Fruit fly (Drosophila melanogaster) whole organism, embryonic: Measurements from ENCODE around the gene ldbr.

ENCODE experiments used
- Awh ChIP-seq: fragments of 200-800 bp; sonication (Bioruptor generic); IDR thresholded peaks from 2 replicates; pipeline ENCODE4, ENCODE4 v1.3.6; 2022; ENCODE audit warnings: missing biosample characterization, missing genetic modification characterization
- Blimp-1 ChIP-seq: fragments of 200-800 bp; sonication (Bioruptor generic); optimal IDR thresholded peaks from 3 replicates; lab custom pipeline; 2018; ENCODE audit warnings: missing biosample characterization, missing genetic modification characterization, mild to moderate bottlenecking, moderate library complexity, missing genetic modification reagents
- CG10209 ChIP-seq: fragments of 200-800 bp; sonication (Bioruptor generic); optimal IDR thresholded peaks from 3 replicates; lab custom pipeline; 2017; ENCODE audit warnings: missing biosample characterization, mild to moderate bottlenecking, missing genetic modification characterization, missing genetic modification reagents
- CG10366 ChIP-seq: fragments of 200-800 bp; sonication (Bioruptor generic); IDR thresholded peaks from 2 replicates; pipeline ENCODE4 v1.3.6; 2022; ENCODE audit warnings: missing biosample characterization, missing genetic modification characterization
- CG10565 ChIP-seq: fragments of 200-800 bp; sonication (Bioruptor generic); optimal IDR thresholded peaks from 3 replicates; lab custom pipeline; 2016; ENCODE audit warnings: missing biosample characterization, mild to moderate bottlenecking, missing genetic modification characterization
- CG11696 ChIP-seq: fragments of 200-800 bp; sonication (Bioruptor generic); IDR thresholded peaks from 2 replicates; pipeline ENCODE4 v1.3.6; 2022; ENCODE audit warnings: missing biosample characterization, missing genetic modification characterization
- CG13296 ChIP-seq: fragments of 200-800 bp; sonication (Bioruptor generic); optimal IDR thresholded peaks from 3 replicates; lab custom pipeline; 2018; ENCODE audit warnings: missing biosample characterization, mild to moderate bottlenecking, missing genetic modification characterization
- CG14014 ChIP-seq: fragments of 200-800 bp; sonication (Bioruptor generic); IDR thresholded peaks from 2 replicates; pipeline ENCODE4 v1.3.6; 2022; ENCODE audit warnings: missing biosample characterization, missing genetic modification characterization
- CG15269 ChIP-seq: fragments of 200-800 bp; sonication (Bioruptor generic); optimal IDR thresholded peaks from 2 replicates; lab custom pipeline; 2018; ENCODE audit warnings: missing biosample characterization, mild to moderate bottlenecking, missing genetic modification characterization, moderate library complexity
- CG17802 ChIP-seq: fragments of 200-800 bp; sonication (Bioruptor generic); optimal IDR thresholded peaks from 2 replicates; lab custom pipeline; 2018; ENCODE audit warnings: missing biosample characterization, mild to moderate bottlenecking, missing genetic modification characterization, moderate library complexity
- CG18011 ChIP-seq: fragments of 200-800 bp; sonication (Bioruptor generic); optimal IDR thresholded peaks from 2 replicates; lab custom pipeline; 2017; ENCODE audit warnings: missing biosample characterization, missing genetic modification characterization, mild to moderate bottlenecking, moderate library complexity, missing genotype
- CG30020 ChIP-seq: fragments of 200-800 bp; optimal IDR thresholded peaks from 2 replicates; lab custom pipeline; 2019; ENCODE audit warnings: missing biosample characterization, mild to moderate bottlenecking, missing genetic modification characterization, moderate library complexity
- CG3281 ChIP-seq: fragments of 200-800 bp; sonication (Bioruptor generic); optimal IDR thresholded peaks from 3 replicates; lab custom pipeline; 2017; ENCODE audit warnings: missing biosample characterization, mild to moderate bottlenecking, missing genetic modification characterization
- CG33557 ChIP-seq: fragments of 200-800 bp; sonication (Bioruptor generic); optimal IDR thresholded peaks from 2 replicates; lab custom pipeline; 2019; ENCODE audit warnings: missing biosample characterization, mild to moderate bottlenecking, missing genetic modification characterization, moderate library complexity
- CG8765 ChIP-seq: fragments of 200-800 bp; sonication (Bioruptor generic); IDR thresholded peaks from 2 replicates; pipeline ENCODE4 v1.3.6; 2022; ENCODE audit warnings: missing biosample characterization, missing genetic modification characterization
- D19B ChIP-seq: fragments of 200-800 bp; sonication (Bioruptor generic); optimal IDR thresholded peaks from 2 replicates; lab custom pipeline; 2017; ENCODE audit warnings: missing biosample characterization, mild to moderate bottlenecking, missing genetic modification characterization
- Elba2 ChIP-seq: fragments of 200-800 bp; sonication (Bioruptor generic); optimal IDR thresholded peaks from 3 replicates; lab custom pipeline; 2016; ENCODE audit warnings: missing biosample characterization, missing genetic modification characterization
- Ets97D ChIP-seq: fragments of 200-800 bp; sonication (Bioruptor generic); optimal IDR thresholded peaks from 3 replicates; lab custom pipeline; 2016; ENCODE audit warnings: missing biosample characterization, missing genetic modification characterization
- Fer1 ChIP-seq: fragments of 200-800 bp; sonication (Bioruptor generic); optimal IDR thresholded peaks from 2 replicates; lab custom pipeline; 2017; ENCODE audit warnings: missing biosample characterization, mild to moderate bottlenecking, missing genetic modification characterization
- HLH4C ChIP-seq: fragments of 200-800 bp; sonication (Bioruptor generic); IDR thresholded peaks from 3 replicates; pipeline ENCODE4 v1.3.6; 2022; ENCODE audit warnings: missing biosample characterization, missing genetic modification characterization; ENCODE audit not compliant: partially characterized antibody
- HLHmδ ChIP-seq: fragments of 200-800 bp; sonication (Bioruptor generic); optimal IDR thresholded peaks from 2 replicates; lab custom pipeline; 2018; ENCODE audit warnings: missing biosample characterization, mild to moderate bottlenecking, missing genetic modification characterization, moderate library complexity
- HmgZ ChIP-seq: fragments of 200-800 bp; sonication (Bioruptor generic); optimal IDR thresholded peaks from 2 replicates; lab custom pipeline; 2018; ENCODE audit warnings: missing biosample characterization, mild to moderate bottlenecking, missing genetic modification characterization
- Meics ChIP-seq: fragments of 200-800 bp; sonication (Bioruptor generic); optimal IDR thresholded peaks from 2 replicates; lab custom pipeline; 2017; ENCODE audit warnings: missing biosample characterization, mild to moderate bottlenecking, missing genetic modification characterization
- Sox100B ChIP-seq: fragments of 200-800 bp; sonication (Bioruptor generic); optimal IDR thresholded peaks from 3 replicates; lab custom pipeline; 2018; ENCODE audit warnings: missing biosample characterization, mild to moderate bottlenecking, missing genetic modification characterization
- ac ChIP-seq: fragments of 200-800 bp; sonication (Bioruptor generic); optimal IDR thresholded peaks from 3 replicates; lab custom pipeline; 2017; ENCODE audit warnings: missing biosample characterization, mild to moderate bottlenecking, missing genetic modification characterization
- ase ChIP-seq: fragments of 200-800 bp; sonication (Bioruptor generic); IDR thresholded peaks from 3 replicates; pipeline ENCODE4 v1.3.6; 2022; ENCODE audit warnings: missing biosample characterization, missing genetic modification characterization
- cas ChIP-seq: fragments of 200-800 bp; sonication (Bioruptor generic); IDR thresholded peaks from 2 replicates; pipeline ENCODE4 v1.3.6; 2022; ENCODE audit warnings: missing biosample characterization, missing genetic modification characterization
- dimm ChIP-seq: fragments of 200-800 bp; sonication (Bioruptor generic); IDR thresholded peaks from 2 replicates; pipeline ENCODE4 v1.3.6; 2022; ENCODE audit warnings: missing biosample characterization, missing genetic modification characterization
- dpn ChIP-seq, 2 experiments: fragments of 200-800 bp; sonication (Bioruptor generic); optimal IDR thresholded peaks; 3 replicates each; lab custom pipeline; 2016; ENCODE audit warnings: missing biosample characterization in 2 of 2, missing genetic modification characterization in 2 of 2
- fru ChIP-seq: fragments of >200 bp; optimal IDR thresholded peaks from 2 replicates; lab custom pipeline; 2017
- gce ChIP-seq: fragments of 200-800 bp; sonication (Bioruptor generic); IDR thresholded peaks from 3 replicates; pipeline ENCODE4 v1.3.6; 2022; ENCODE audit warnings: missing biosample characterization, missing genetic modification characterization
- gcm ChIP-seq: fragments of 200-800 bp; sonication (Bioruptor generic); optimal IDR thresholded peaks from 2 replicates; lab custom pipeline; 2019; ENCODE audit warnings: missing biosample characterization, mild to moderate bottlenecking, missing genetic modification characterization, moderate library complexity
- gem ChIP-seq: fragments of 200-800 bp; sonication (Bioruptor generic); optimal IDR thresholded peaks from 2 replicates; lab custom pipeline; 2019; ENCODE audit warnings: missing biosample characterization, mild to moderate bottlenecking, missing genetic modification characterization, moderate library complexity
- grn ChIP-seq: fragments of 200-800 bp; sonication (Bioruptor generic); optimal IDR thresholded peaks from 3 replicates; lab custom pipeline; 2017; ENCODE audit warnings: missing biosample characterization, missing genetic modification characterization
- hb ChIP-seq: fragments of 200-800 bp; sonication (Bioruptor generic); IDR thresholded peaks from 3 replicates; pipeline ENCODE4 v1.3.6; 2022; ENCODE audit warnings: missing biosample characterization, missing genetic modification characterization; ENCODE audit not compliant: partially characterized antibody
- hbn ChIP-seq: fragments of 200-800 bp; sonication (Bioruptor generic); IDR thresholded peaks from 2 replicates; pipeline ENCODE4 v1.3.6; 2022; ENCODE audit warnings: missing biosample characterization, missing genetic modification characterization; ENCODE audit not compliant: partially characterized antibody
- ind ChIP-seq: fragments of 200-800 bp; sonication (Bioruptor generic); optimal IDR thresholded peaks from 3 replicates; lab custom pipeline; 2016; ENCODE audit warnings: missing biosample characterization, missing genetic modification characterization
- lbe ChIP-seq: fragments of 200-800 bp; sonication (Bioruptor generic); optimal IDR thresholded peaks from 2 replicates; lab custom pipeline; 2016; ENCODE audit warnings: missing biosample characterization, mild to moderate bottlenecking, missing genetic modification characterization
- oc ChIP-seq: fragments of 200-800 bp; sonication (Bioruptor generic); optimal IDR thresholded peaks from 2 replicates; lab custom pipeline; 2018; ENCODE audit warnings: missing biosample characterization, mild to moderate bottlenecking, missing genetic modification characterization, moderate library complexity
- org-1 ChIP-seq: fragments of 200-800 bp; sonication (Bioruptor generic); optimal IDR thresholded peaks from 2 replicates; lab custom pipeline; 2017; ENCODE audit warnings: missing biosample characterization, missing genetic modification characterization
- otp ChIP-seq: fragments of 200-800 bp; sonication (Bioruptor generic); IDR thresholded peaks from 3 replicates; pipeline ENCODE4, ENCODE4 v1.3.6; 2022; ENCODE audit warnings: missing biosample characterization, missing genetic modification characterization
- pfk ChIP-seq: fragments of 200-800 bp; sonication (Bioruptor generic); optimal IDR thresholded peaks from 2 replicates; lab custom pipeline; 2018; ENCODE audit warnings: missing biosample characterization, mild to moderate bottlenecking, missing genetic modification characterization, moderate library complexity
- phol ChIP-seq: fragments of 200-800 bp; sonication (Bioruptor generic); optimal IDR thresholded peaks from 3 replicates; lab custom pipeline; 2018; ENCODE audit warnings: missing biosample characterization, mild to moderate bottlenecking, missing genetic modification characterization, moderate library complexity
- row ChIP-seq: fragments of 200-800 bp; sonication (Bioruptor generic); IDR thresholded peaks from 3 replicates; pipeline ENCODE4 v1.3.6; 2022; ENCODE audit warnings: missing biosample characterization, missing genetic modification characterization
- sd ChIP-seq: fragments of 200-800 bp; sonication (Bioruptor generic); optimal IDR thresholded peaks from 3 replicates; lab custom pipeline; 2018; ENCODE audit warnings: missing biosample characterization, mild to moderate bottlenecking, missing genetic modification characterization, moderate library complexity
- slbo ChIP-seq: fragments of 200-800 bp; sonication (Bioruptor generic); IDR thresholded peaks from 2 replicates; pipeline ENCODE4 v1.3.6; 2022; ENCODE audit warnings: missing biosample characterization, missing genetic modification characterization
- slp2 ChIP-seq: fragments of 200-800 bp; sonication (Bioruptor generic); optimal IDR thresholded peaks from 2 replicates; lab custom pipeline; 2016; ENCODE audit warnings: missing biosample characterization, missing genetic modification characterization
- ttk ChIP-seq: fragments of 200-800 bp; sonication (Bioruptor generic); IDR thresholded peaks from 2 replicates; pipeline ENCODE4 v2.1.2; 2022; ENCODE audit warnings: missing biosample characterization, missing genetic modification characterization
- tup ChIP-seq: fragments of 200-800 bp; sonication (Bioruptor generic); optimal IDR thresholded peaks from 2 replicates; lab custom pipeline; 2016; ENCODE audit warnings: missing biosample characterization, mild to moderate bottlenecking, missing genetic modification characterization, moderate library complexity
- vfl ChIP-seq: fragments of 200-800 bp; sonication (Bioruptor generic); optimal IDR thresholded peaks from 2 replicates; lab custom pipeline; 2016; ENCODE audit warnings: missing biosample characterization, missing genetic modification characterization
- z ChIP-seq: fragments of 200-800 bp; sonication (Bioruptor generic); IDR thresholded peaks from 3 replicates; pipeline ENCODE4 v1.3.6; 2022; ENCODE audit warnings: missing biosample characterization, missing genetic modification characterization

ldbr gene

dm6 chr3L:8074944-8075343 lies 46.7 kb upstream of the ldbr start (continued):
- TF ChIP-seq HLHmδ (GFP tag; lab: Kevin White, UChicago), result no peak
- 0 out of 3 replicates have a peak, but pooled peaks have one; percentile 55 for TF ChIP-seq otp (GFP tag; lab: Robert Waterston, UW)
- TF ChIP-seq sd, result peak; percentile 67
- TF ChIP-seq vfl (GFP tag; lab: Kevin White, UChicago), result no peak
- no peak for TF ChIP-seq CG10366 (GFP tag; lab: Robert Waterston, UW)
- TF ChIP-seq CG15269, result peak; percentile 53
- no peak for TF ChIP-seq ttk (GFP tag; lab: Robert Waterston, UW)
- no peak for TF ChIP-seq CG10565 (GFP tag; lab: Kevin White, UChicago)
- no peak for TF ChIP-seq z
- no peak for TF ChIP-seq HmgZ (tag; lab: Kevin White, UChicago)
- no peak for TF ChIP-seq Blimp-1 (GFP tag; lab: Kevin White, UChicago)
- peak; percentile 11 for TF ChIP-seq Fer1 (GFP tag; lab: Kevin White, UChicago)
- no peak for TF ChIP-seq CG18011 (GFP tag; lab: Kevin White, UChicago)
- no peak for TF ChIP-seq pfk (GFP tag; lab: Kevin White, UChicago)
- no peak for TF ChIP-seq cas (GFP tag; lab: Robert Waterston, UW)
- TF ChIP-seq gcm, result no peak
- TF ChIP-seq, all 482 proteins: peak for 23

dm6 chr3L:8076160-8076559 lies 45.5 kb upstream of the ldbr start:
- TF ChIP-seq gce (GFP tag; lab: Robert Waterston, UW) (no peak), row (GFP tag; lab: Robert Waterston, UW) (peak; percentile 46; the same call in 2 of the 3 replicates), D19B (GFP tag; lab: Kevin White, UChicago) (no peak), CG13296 (GFP tag; lab: Kevin White, UChicago) (peak; percentile 10), Awh (no peak), oc (tag; lab: Kevin White, UChicago) (no peak), CG14014 (GFP tag; lab: Robert Waterston, UW) (no peak), CG10209 (GFP tag; lab: Kevin White, UChicago) (no peak), slbo (GFP tag; lab: Robert Waterston, UW) (peak; percentile 28; the same call in 1 of the 2 replicates), dimm (GFP tag; lab: Robert Waterston, UW) (no peak), CG3281 (peak; percentile 10), slp2 (no peak), grn (GFP tag; lab: Kevin White, UChicago) (no peak), HLH4C (GFP tag; lab: Robert Waterston, UW) (no peak), ind (peak; percentile 24), lbe (GFP tag; lab: Kevin White, UChicago) (no peak), hb (GFP tag; lab: Robert Waterston, UW) (no peak), CG18011 (GFP tag; lab: Kevin White, UChicago) (no peak), CG33557 (GFP tag; lab: Kevin White, UChicago) (no peak), CG11696 (GFP tag; lab: Robert Waterston, UW) (no peak), gem (peak; percentile 38), fru (lab: Kevin White, UChicago) (no peak), Elba2 (GFP tag; lab: Kevin White, UChicago) (no peak), Meics (GFP tag; lab: Kevin White, UChicago) (peak; percentile 1), CG17802 (tag; lab: Kevin White, UChicago) (no peak), CG8765 (GFP tag; lab: Robert Waterston, UW) (no peak), ase (no peak), CG30020 (tag; lab: Kevin White, UChicago) (no peak), org-1 (GFP tag; lab: Kevin White, UChicago) (no peak), tup (no peak), Ets97D (GFP tag; lab: Kevin White, UChicago) (no peak), phol (tag; lab: Kevin White, UChicago) (peak; percentile 28), Sox100B (GFP tag; lab: Kevin White, UChicago) (peak; percentile 53), dpn (GFP tag; optimal IDR thresholded peaks at IDR 0.05; lab: Kevin White, UChicago) (peak in 1 of 2 experiments; percentile 21), ac (GFP tag; lab: Kevin White, UChicago) (no peak), hbn (GFP tag; lab: Robert Waterston, UW) (no peak)
